Worm (Caenorhabditis elegans) whole organism, L4 larva: ENCODE measurements around the gene srbc-2.

Experiments used
- D1046.2 ChIP-seq: fragments of 200-800 bp; sonication (Bioruptor generic); IDR thresholded peaks from 2 replicates; pipeline ENCODE4 v1.3.6; 2022; ENCODE audit warnings: missing genetic modification characterization, missing compliant biosample characterization
- F37D6.2 ChIP-seq: sonication (generic microtip); optimal IDR thresholded peaks from 2 replicates; lab custom pipeline; 2016; ENCODE audit warnings: mild to moderate bottlenecking, missing genetic modification characterization, missing compliant biosample characterization
- F49E8.2 ChIP-seq: sonication (generic microtip); optimal IDR thresholded peaks from 2 replicates; lab custom pipeline; 2016; ENCODE audit warnings: missing compliant biosample characterization, mild to moderate bottlenecking, missing genetic modification characterization, borderline replicate concordance
- R02D3.7 ChIP-seq: fragments of 150-350 bp; sonication (generic microtip); optimal IDR thresholded peaks from 3 replicates; lab custom pipeline; 2014; ENCODE audit warnings: missing biosample characterization, missing genetic modification characterization
- Y105C5A.15 ChIP-seq: fragments of 200-800 bp; sonication (Bioruptor generic); IDR thresholded peaks from 2 replicates; pipeline ENCODE4 v1.3.6; 2022; ENCODE audit warnings: missing genetic modification characterization, missing compliant biosample characterization
- Y48G9A.11 ChIP-seq: fragments of 200-800 bp; sonication (Bioruptor generic); IDR thresholded peaks from 2 replicates; pipeline ENCODE4 v1.3.6; 2022; ENCODE audit warnings: missing genetic modification reagents, missing genetic modification characterization, missing compliant biosample characterization
- Y5F2A.4 ChIP-seq: fragments of 200-800 bp; sonication (Bioruptor generic); optimal IDR thresholded peaks from 2 replicates; lab custom pipeline; 2018; ENCODE audit warnings: mild to moderate bottlenecking, missing genetic modification characterization, missing compliant biosample characterization
- ZK337.2 ChIP-seq: fragments of 200-800 bp; sonication (Bioruptor generic); IDR thresholded peaks from 2 replicates; pipeline ENCODE4 v1.3.6; 2022; ENCODE audit warnings: missing genetic modification reagents, missing genetic modification characterization, missing compliant biosample characterization
- aha-1 ChIP-seq: fragments of 150-350 bp; peaks from one replicate; lab custom pipeline; 2014; ENCODE audit warnings: missing biosample characterization, missing genetic modification characterization
- arid-1 ChIP-seq: fragments of 200-800 bp; sonication (Bioruptor generic); conservative IDR thresholded peaks from 2 replicates; pipeline ENCODE4 v1.3.6; 2022; ENCODE audit warnings: missing genetic modification reagents, missing genetic modification characterization, missing compliant biosample characterization
- ceh-20 ChIP-seq: fragments of 200-800 bp; sonication (Bioruptor generic); IDR thresholded peaks from 2 replicates; pipeline ENCODE4 v1.3.6; 2022; ENCODE audit warnings: missing genetic modification reagents, missing genetic modification characterization, missing compliant biosample characterization
- cey-2 ChIP-seq: sonication (generic microtip); optimal IDR thresholded peaks from 3 replicates; lab custom pipeline; 2017; ENCODE audit warnings: missing genetic modification characterization, mild to moderate bottlenecking, missing compliant biosample characterization, antibody characterized with exemption, borderline replicate concordance; ENCODE audit not compliant: insufficient read depth
- daf-12 ChIP-seq: fragments of 150-350 bp; optimal IDR thresholded peaks from 2 replicates; lab custom pipeline; 2014; ENCODE audit warnings: missing biosample characterization, missing genetic modification reagents, missing genetic modification characterization
- daf-16 ChIP-seq, 3 experiments: sonication (generic microtip); optimal IDR thresholded peaks; 2 replicates each; lab custom pipeline; 2016 to 2017; ENCODE audit warnings: missing genetic modification characterization in 3 of 3, missing genetic modification reagents in 3 of 3, mild to moderate bottlenecking in 2 of 3, missing compliant biosample characterization in 2 of 3, missing biosample characterization in 1 of 3, moderate library complexity in 1 of 3
- daf-8 ChIP-seq: fragments of 200-800 bp; sonication (Bioruptor generic); IDR thresholded peaks from 2 replicates; pipeline ENCODE4 v1.3.6; 2022; ENCODE audit warnings: missing genetic modification characterization, missing compliant biosample characterization
- dmd-6 ChIP-seq: fragments of 200-800 bp; sonication (Bioruptor generic); IDR thresholded peaks from 2 replicates; pipeline ENCODE4 v1.3.6; 2022; ENCODE audit warnings: missing genetic modification reagents, missing genetic modification characterization, missing compliant biosample characterization
- duxl-1 ChIP-seq: sonication (generic microtip); optimal IDR thresholded peaks from 2 replicates; lab custom pipeline; 2016; ENCODE audit warnings: mild to moderate bottlenecking, missing genetic modification characterization, moderate library complexity, missing compliant biosample characterization; ENCODE audit not compliant: poor library complexity
- egl-43 ChIP-seq: fragments of 200-800 bp; sonication (Bioruptor generic); IDR thresholded peaks from 2 replicates; pipeline ENCODE4 v1.3.6; 2022; ENCODE audit warnings: missing genetic modification reagents, missing genetic modification characterization, missing compliant biosample characterization
- hlh-11 ChIP-seq: fragments of 200-800 bp; sonication (Bioruptor generic); optimal IDR thresholded peaks from 2 replicates; lab custom pipeline; 2018; ENCODE audit warnings: mild to moderate bottlenecking, missing genetic modification characterization, missing compliant biosample characterization
- lsy-2 ChIP-seq, 2 experiments: fragments of 150-350 bp in 1 of 2; sonication (generic microtip) in 1 of 2; optimal IDR thresholded peaks; 2 replicates each; lab custom pipeline; 2014 to 2017; ENCODE audit warnings: missing biosample characterization in 2 of 2, missing genetic modification characterization in 2 of 2
- madf-9 ChIP-seq: fragments of 200-800 bp; sonication (Bioruptor generic); conservative IDR thresholded peaks from 2 replicates; pipeline ENCODE4 v1.3.6; 2022; ENCODE audit warnings: missing genetic modification reagents, missing genetic modification characterization, missing compliant biosample characterization
- mes-2 ChIP-seq: sonication (generic microtip); optimal IDR thresholded peaks from 2 replicates; lab custom pipeline; 2016; ENCODE audit warnings: missing genotype, mild to moderate bottlenecking, missing genetic modification characterization, missing compliant biosample characterization; ENCODE audit not compliant: poor library complexity, severe bottlenecking
- nhr-28 ChIP-seq: fragments of 150-350 bp; optimal IDR thresholded peaks from 2 replicates; lab custom pipeline; 2014; ENCODE audit warnings: missing biosample characterization, missing genetic modification characterization
- nhr-42 ChIP-seq: fragments of 200-800 bp; sonication (Bioruptor generic); IDR thresholded peaks from 2 replicates; pipeline ENCODE4 v1.3.6; 2022; ENCODE audit warnings: missing genetic modification characterization, missing compliant biosample characterization
- nhr-48 ChIP-seq: sonication (generic microtip); optimal IDR thresholded peaks from 2 replicates; lab custom pipeline; 2016; ENCODE audit warnings: mild to moderate bottlenecking, missing genetic modification characterization, missing compliant biosample characterization
- php-3 ChIP-seq: fragments of 200-800 bp; sonication (Bioruptor generic); IDR thresholded peaks from 2 replicates; pipeline ENCODE4 v1.3.6; 2022; ENCODE audit warnings: missing genetic modification reagents, missing genetic modification characterization, missing compliant biosample characterization
- set-16 ChIP-seq: fragments of 200-800 bp; sonication (Bioruptor generic); IDR thresholded peaks from 2 replicates; pipeline ENCODE4 v1.3.6; 2022; ENCODE audit warnings: missing genetic modification reagents, missing genetic modification characterization, missing compliant biosample characterization
- snpc-4 ChIP-seq: fragments of 150-350 bp; optimal IDR thresholded peaks from 2 replicates; lab custom pipeline; 2014; ENCODE audit warnings: missing biosample characterization, missing genetic modification characterization
- tag-97 ChIP-seq: fragments of 200-800 bp; sonication (Bioruptor generic); IDR thresholded peaks from 2 replicates; pipeline ENCODE4 v1.3.6; 2022; ENCODE audit warnings: missing genetic modification characterization, missing compliant biosample characterization
- tra-1 ChIP-seq: fragments of 200-800 bp; sonication (Bioruptor generic); IDR thresholded peaks from 2 replicates; pipeline ENCODE4 v1.3.6; 2022; ENCODE audit warnings: missing genetic modification reagents, missing genetic modification characterization, missing compliant biosample characterization
- unc-62 ChIP-seq, 3 experiments: fragments of 150-350 bp in 1 of 3; sonication (generic microtip); optimal IDR thresholded peaks in 2 of 3; peaks in 1 of 3; 1 replicate in 1 of 3; 2 replicates in 2 of 3; lab custom pipeline; 2014 to 2017; ENCODE audit warnings: missing biosample characterization in 3 of 3, missing genetic modification characterization in 3 of 3, missing genetic modification reagents in 3 of 3, missing genotype in 1 of 3
- vab-7 ChIP-seq: fragments of 200-800 bp; sonication (Bioruptor generic); IDR thresholded peaks from 2 replicates; pipeline ENCODE4 v1.3.6; 2022; ENCODE audit warnings: missing genetic modification reagents, missing genetic modification characterization, missing compliant biosample characterization
- zag-1 ChIP-seq: fragments of 150-350 bp; optimal IDR thresholded peaks from 2 replicates; lab custom pipeline; 2014; ENCODE audit warnings: missing biosample characterization, missing genetic modification characterization
- zip-11 ChIP-seq: fragments of 200-800 bp; sonication (Bioruptor generic); IDR thresholded peaks from 2 replicates; pipeline ENCODE4 v1.3.6; 2022; ENCODE audit warnings: missing genetic modification characterization, missing compliant biosample characterization
- ztf-11 ChIP-seq: fragments of 150-350 bp; optimal IDR thresholded peaks from 2 replicates; lab custom pipeline; 2014; ENCODE audit warnings: missing biosample characterization, missing genetic modification characterization

srbc-2 gene

DNA sequence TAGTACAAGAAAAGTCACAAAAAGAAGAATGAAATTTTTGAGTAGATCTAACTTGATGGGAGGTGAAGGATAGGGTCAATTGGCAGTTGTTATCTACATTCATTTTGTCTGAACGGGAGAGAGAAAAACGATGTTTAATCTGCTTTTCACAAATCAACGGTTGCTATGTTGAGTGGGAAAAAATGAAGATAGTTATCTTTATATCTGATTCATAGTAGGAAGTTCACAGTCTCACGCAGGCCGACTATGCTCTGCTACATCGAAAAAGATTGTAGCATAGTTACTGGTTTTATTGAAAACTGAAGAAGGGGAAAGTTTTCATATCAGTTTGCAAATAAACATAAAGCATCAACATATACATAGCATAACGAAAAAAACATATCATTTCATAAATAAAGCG is 21.3 kb downstream of the srbc-2 start:
- TF ChIP-seq unc-62 (GFP tag; optimal IDR thresholded peaks at IDR 0.05 in 1 of 2; lab: Kevin White, UChicago) (peak in 1 of 2 experiments; percentile 28), unc-62 (tag; optimal IDR thresholded peaks at IDR 0.05; lab: Kevin White, UChicago) (no peak), cey-2 (tag; lab: Kevin White, UChicago) (no peak)

- TF ChIP-seq nhr-48 (tag; lab: Kevin White, UChicago): no peak
- TF ChIP-seq F37D6.2 (tag; lab: Kevin White, UChicago): no peak
- TF ChIP-seq mes-2 (tag; lab: Kevin White, UChicago): no peak
- TF ChIP-seq tra-1 (GFP tag; lab: Robert Waterston, UW): no peak
- no peak for TF ChIP-seq F49E8.2 (tag; lab: Kevin White, UChicago)
- no peak for TF ChIP-seq arid-1
- TF ChIP-seq ZK337.2 (GFP tag; lab: Robert Waterston, UW): no peak
- TF ChIP-seq Y48G9A.11: no peak
- TF ChIP-seq daf-8 (GFP tag; lab: Robert Waterston, UW): no peak
- no peak for TF ChIP-seq hlh-11
- TF ChIP-seq madf-9 (GFP tag; lab: Robert Waterston, UW): no peak
- no peak for TF ChIP-seq php-3
- no peak for TF ChIP-seq ztf-11 (tag; lab: Kevin White, UChicago)
- TF ChIP-seq vab-7 (GFP tag; lab: Robert Waterston, UW): no peak
- TF ChIP-seq nhr-28 (tag; lab: Kevin White, UChicago): no peak
- no peak for TF ChIP-seq R02D3.7
- TF ChIP-seq Y105C5A.15: no peak
- TF ChIP-seq daf-12 (tag; lab: Kevin White, UChicago): no peak
- no peak for TF ChIP-seq zip-11 (GFP tag; lab: Robert Waterston, UW)
These were observed 23.9 kb downstream of the srbc-2 start, which contains the start of gene C17B7.12 for ce11 chrV:3352925-3353324. TSS of gene C17B7.12 (plus strand) at chrV:3353225.

ce11 chrV:3351266-3351665 is 25.6 kb downstream of the srbc-2 start, which contains the start of gene str-63:
TSS of gene str-63 (plus strand) at chrV:3351566.
- no peak for TF ChIP-seq Y5F2A.4 (GFP tag; lab: Kevin White, UChicago)
- TF ChIP-seq, all 104 proteins: peak for 0

DNA sequence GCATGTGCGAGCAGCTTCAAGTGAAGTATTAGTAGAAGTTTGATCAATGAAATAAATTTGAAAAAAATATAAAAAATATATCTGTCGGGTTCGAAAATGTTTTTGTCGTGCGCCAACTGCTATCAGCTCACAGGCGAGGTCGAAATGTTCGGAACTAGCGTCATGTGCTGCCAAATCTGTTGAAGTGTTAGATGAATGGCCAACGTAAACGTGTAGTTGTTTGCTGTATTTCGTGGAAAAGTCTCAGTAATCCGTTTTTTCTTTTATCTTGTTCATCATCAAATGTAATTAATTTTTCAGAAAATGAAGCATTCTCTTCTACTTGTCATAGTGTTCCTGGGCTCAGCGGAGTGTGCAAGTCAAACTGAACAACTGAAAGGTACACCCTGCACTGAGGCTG is 27.0 kb downstream of the srbc-2 start, which contains the start of gene C17B7.15:
Gene C17B7.15, plus strand, starts transcription at position 301 of the 400 bp plus-strand sequence.
- TF ChIP-seq daf-16 (GFP tag; optimal IDR thresholded peaks at IDR 0.05; lab: Kevin White, UChicago) (peak in 1 of 2 experiments; percentile 60), daf-16 (tag; optimal IDR thresholded peaks at IDR 0.05; lab: Kevin White, UChicago) (no peak), F49E8.2 (tag; lab: Kevin White, UChicago) (no peak)

DNA sequence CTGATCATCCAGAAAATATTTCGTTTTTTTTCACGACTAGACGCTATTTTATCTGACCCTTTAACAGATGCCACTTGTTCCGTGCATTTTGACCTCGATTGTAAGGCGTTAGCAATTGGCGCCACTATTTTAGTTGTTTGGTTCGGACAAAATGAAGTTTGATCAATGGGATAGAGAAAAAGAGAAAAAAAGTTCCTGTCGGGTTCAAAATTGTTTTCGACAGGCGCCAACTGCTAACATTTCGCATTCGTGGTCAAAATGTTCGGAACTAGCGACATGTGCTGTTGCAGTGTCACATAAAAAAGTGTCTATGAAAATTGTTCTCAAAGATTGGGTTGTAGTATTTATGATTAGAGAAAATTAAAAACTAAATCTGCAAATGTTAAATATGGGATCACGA is 29.4 kb downstream of the srbc-2 start:
- TF ChIP-seq dmd-6 (GFP tag; lab: Robert Waterston, UW) (peak; percentile 58), D1046.2 (no peak), daf-16 (GFP tag; optimal IDR thresholded peaks at IDR 0.05; lab: Kevin White, UChicago) (peak in 1 of 2 experiments; percentile 82), daf-16 (tag; optimal IDR thresholded peaks at IDR 0.05; lab: Kevin White, UChicago) (no peak), nhr-48 (tag; lab: Kevin White, UChicago) (peak; percentile 2), hlh-11 (peak; percentile 64), aha-1 (tag; lab: Kevin White, UChicago) (peak; percentile 40), ceh-20 (GFP tag; lab: Robert Waterston, UW) (0 out of 2 replicates have a peak, but pooled peaks have one; percentile 47), cey-2 (tag; lab: Kevin White, UChicago) (no peak), zag-1 (tag; lab: Kevin White, UChicago) (no peak)

DNA sequence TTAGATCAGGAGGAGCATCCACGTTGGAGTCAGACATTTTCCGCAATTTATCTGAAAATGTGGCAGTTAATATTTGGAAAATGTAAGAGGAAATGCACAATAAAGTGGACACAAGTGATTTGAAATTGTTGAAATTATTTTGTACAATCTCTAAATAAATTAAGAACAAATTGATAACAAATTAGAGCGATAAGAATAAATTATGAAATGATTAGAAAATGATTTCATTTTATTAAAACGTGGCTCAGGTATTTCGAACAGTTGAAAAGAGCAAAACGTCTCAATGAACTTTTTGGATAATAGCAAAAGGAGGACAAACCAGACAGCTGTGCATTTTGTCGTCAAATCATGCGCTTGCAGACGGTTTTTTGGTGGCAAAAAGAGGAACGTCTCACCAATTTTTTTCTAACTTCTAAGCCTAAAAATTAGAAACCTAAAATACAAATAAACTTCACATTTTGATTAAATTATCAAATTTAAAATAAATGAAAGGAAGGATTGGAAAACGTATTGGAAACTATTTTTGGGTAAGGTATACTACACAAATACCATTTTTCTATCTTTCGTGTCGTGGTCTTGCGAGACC is 30.3 kb downstream of the srbc-2 start, which contains the start of gene fbxa-65:
Gene fbxa-65, minus strand, starts transcription at position 51 of the 586 bp plus-strand sequence.
- no peak for TF ChIP-seq tag-97
- TF ChIP-seq php-3: no peak
- peak; percentile 23 for TF ChIP-seq nhr-28 (tag; lab: Kevin White, UChicago)
- TF ChIP-seq set-16 (GFP tag; lab: Robert Waterston, UW): no peak
- TF ChIP-seq snpc-4 (tag; lab: Kevin White, UChicago): no peak
- TF ChIP-seq zag-1 (tag; lab: Kevin White, UChicago): no peak
- no peak for TF ChIP-seq nhr-42 (GFP tag; lab: Robert Waterston, UW)
- peak; percentile 94 for TF ChIP-seq aha-1 (tag; lab: Kevin White, UChicago)
- TF ChIP-seq duxl-1: no peak
- TF ChIP-seq egl-43 (GFP tag; lab: Robert Waterston, UW): no peak
- no peak for TF ChIP-seq lsy-2 (tag; optimal IDR thresholded peaks at IDR 0.05; lab: Kevin White, UChicago)
